Fruit fly (Drosophila melanogaster) whole organism, embryonic: Measurements from ENCODE around the gene CG10477.

Experiments used
- B-H2 ChIP-seq: fragments of 200-800 bp; sonication (Bioruptor generic); optimal IDR thresholded peaks from 2 replicates; lab custom pipeline; 2018; ENCODE audit warnings: missing biosample characterization, mild to moderate bottlenecking, missing genetic modification characterization
- CG12155 ChIP-seq: fragments of 200-800 bp; sonication (Bioruptor generic); optimal IDR thresholded peaks from 3 replicates; lab custom pipeline; 2016; ENCODE audit warnings: missing biosample characterization, missing genetic modification characterization
- CG13123 ChIP-seq: fragments of 200-800 bp; sonication (Bioruptor generic); optimal IDR thresholded peaks from 2 replicates; lab custom pipeline; 2016; ENCODE audit warnings: missing biosample characterization, missing genetic modification characterization
- CG14050 ChIP-seq: fragments of 200-800 bp; sonication (Bioruptor generic); IDR thresholded peaks from 3 replicates; pipeline ENCODE4 v1.3.6; 2022; ENCODE audit warnings: missing biosample characterization, missing genetic modification characterization
- CG15073 ChIP-seq: fragments of 200-800 bp; sonication (Bioruptor generic); optimal IDR thresholded peaks from 2 replicates; lab custom pipeline; 2016; ENCODE audit warnings: missing biosample characterization, missing genetic modification characterization
- CG1647 ChIP-seq: fragments of 200-800 bp; sonication (Bioruptor generic); optimal IDR thresholded peaks from 3 replicates; lab custom pipeline; 2016; ENCODE audit warnings: missing biosample characterization, missing genetic modification characterization
- CG17612 ChIP-seq: fragments of 200-800 bp; sonication (Bioruptor generic); IDR thresholded peaks from 2 replicates; pipeline ENCODE4 v1.3.6; 2022; ENCODE audit warnings: missing biosample characterization, missing genetic modification characterization
- CG1792 ChIP-seq: fragments of 200-800 bp; sonication (Bioruptor generic); optimal IDR thresholded peaks from 2 replicates; lab custom pipeline; 2016; ENCODE audit warnings: missing biosample characterization, missing genetic modification characterization
- CG3281 ChIP-seq: fragments of 200-800 bp; sonication (Bioruptor generic); optimal IDR thresholded peaks from 3 replicates; lab custom pipeline; 2017; ENCODE audit warnings: missing biosample characterization, mild to moderate bottlenecking, missing genetic modification characterization
- CG34376 ChIP-seq: fragments of 200-800 bp; sonication (Bioruptor generic); optimal IDR thresholded peaks from 2 replicates; lab custom pipeline; 2018; ENCODE audit warnings: missing biosample characterization, mild to moderate bottlenecking, missing genetic modification characterization
- CG3847 ChIP-seq: fragments of 200-800 bp; sonication (Bioruptor generic); IDR thresholded peaks from 2 replicates; pipeline ENCODE4 v1.3.6; 2022; ENCODE audit warnings: missing biosample characterization, missing genetic modification characterization
- CG4730 ChIP-seq: fragments of 200-800 bp; sonication (Bioruptor generic); IDR thresholded peaks from 2 replicates; pipeline ENCODE4 v1.3.6; 2022; ENCODE audit warnings: missing biosample characterization, missing genetic modification characterization
- CG5953 ChIP-seq: fragments of 200-800 bp; sonication (Bioruptor generic); IDR thresholded peaks from 2 replicates; pipeline ENCODE4 v1.3.6; 2022; ENCODE audit warnings: missing biosample characterization, missing genetic modification characterization
- CG6791 ChIP-seq: fragments of 200-800 bp; sonication (Bioruptor generic); IDR thresholded peaks from 3 replicates; pipeline ENCODE4 v1.3.6; 2022; ENCODE audit warnings: missing biosample characterization, missing genetic modification characterization; ENCODE audit not compliant: partially characterized antibody
- CG9876 ChIP-seq: fragments of 200-800 bp; sonication (Bioruptor generic); optimal IDR thresholded peaks from 2 replicates; lab custom pipeline; 2016; ENCODE audit warnings: missing biosample characterization, missing genetic modification characterization
- E2f2 ChIP-seq: fragments of 200-800 bp; sonication (Bioruptor generic); IDR thresholded peaks from 2 replicates; pipeline ENCODE4 v1.3.6; 2022; ENCODE audit warnings: missing biosample characterization, missing genetic modification characterization
- Hsf ChIP-seq: fragments of 200-800 bp; sonication (Bioruptor generic); optimal IDR thresholded peaks from 3 replicates; lab custom pipeline; 2016; ENCODE audit warnings: missing biosample characterization, missing genetic modification characterization
- Kr ChIP-seq: fragments of 200-800 bp; sonication (Bioruptor generic); optimal IDR thresholded peaks from 2 replicates; lab custom pipeline; 2017; ENCODE audit warnings: missing biosample characterization, mild to moderate bottlenecking, missing genetic modification characterization
- Lhr ChIP-seq: fragments of 200-800 bp; sonication (Bioruptor generic); optimal IDR thresholded peaks from 3 replicates; lab custom pipeline; 2017; ENCODE audit warnings: mild to moderate bottlenecking, missing biosample characterization, missing genetic modification reagents, missing genetic modification characterization
- Lim3 ChIP-seq: fragments of 200-800 bp; sonication (Bioruptor generic); IDR thresholded peaks from 2 replicates; pipeline ENCODE4 v1.3.6; 2022; ENCODE audit warnings: missing biosample characterization, missing genetic modification characterization
- MTF-1 ChIP-seq: fragments of 200-800 bp; sonication (Bioruptor generic); optimal IDR thresholded peaks from 2 replicates; lab custom pipeline; 2018; ENCODE audit warnings: missing biosample characterization, mild to moderate bottlenecking, missing genetic modification characterization, borderline replicate concordance
- Mrtf ChIP-seq: fragments of 200-800 bp; sonication (Bioruptor generic); IDR thresholded peaks from 3 replicates; pipeline ENCODE4 v1.3.6; 2022; ENCODE audit warnings: missing biosample characterization, missing genetic modification characterization
- Oaz ChIP-seq: fragments of 200-800 bp; sonication (Bioruptor generic); IDR thresholded peaks from 2 replicates; pipeline ENCODE4 v1.3.6; 2022; ENCODE audit warnings: missing biosample characterization, missing genetic modification characterization
- Pdp1 ChIP-seq, 2 experiments: fragments of 200-800 bp; sonication (Bioruptor generic); optimal IDR thresholded peaks; 3 replicates each; lab custom pipeline; 2016; ENCODE audit warnings: missing biosample characterization in 2 of 2, missing genetic modification characterization in 2 of 2, mild to moderate bottlenecking in 1 of 2, moderate library complexity in 1 of 2
- Sox100B ChIP-seq: fragments of 200-800 bp; sonication (Bioruptor generic); optimal IDR thresholded peaks from 3 replicates; lab custom pipeline; 2018; ENCODE audit warnings: missing biosample characterization, mild to moderate bottlenecking, missing genetic modification characterization
- Xbp1 ChIP-seq: fragments of 200-800 bp; sonication (Bioruptor generic); optimal IDR thresholded peaks from 3 replicates; lab custom pipeline; 2016; ENCODE audit warnings: missing biosample characterization, mild to moderate bottlenecking, missing genetic modification characterization
- btn ChIP-seq: fragments of 200-800 bp; sonication (Bioruptor generic); optimal IDR thresholded peaks from 2 replicates; lab custom pipeline; 2016; ENCODE audit warnings: missing biosample characterization, missing genetic modification characterization
- cad ChIP-seq: fragments of >200 bp; optimal IDR thresholded peaks from 2 replicates; lab custom pipeline; 2017; ENCODE audit warnings: missing biosample characterization, missing genetic modification characterization
- cato ChIP-seq: fragments of 200-800 bp; sonication (Bioruptor generic); optimal IDR thresholded peaks from 2 replicates; lab custom pipeline; 2016; ENCODE audit warnings: missing biosample characterization, missing genetic modification characterization, borderline replicate concordance
- chm ChIP-seq: fragments of 200-800 bp; sonication (Bioruptor generic); IDR thresholded peaks from 2 replicates; pipeline ENCODE4 v1.3.6; 2022; ENCODE audit warnings: missing biosample characterization, missing genetic modification characterization
- disco-r ChIP-seq: fragments of 200-800 bp; sonication (Bioruptor generic); optimal IDR thresholded peaks from 2 replicates; lab custom pipeline; 2016; ENCODE audit warnings: missing biosample characterization, missing genetic modification characterization
- dm ChIP-seq: fragments of 200-800 bp; sonication (Bioruptor generic); optimal IDR thresholded peaks from 3 replicates; lab custom pipeline; 2016; ENCODE audit warnings: missing biosample characterization, missing genetic modification characterization
- exex ChIP-seq: fragments of 200-800 bp; sonication (Bioruptor generic); optimal IDR thresholded peaks from 4 replicates; lab custom pipeline; 2018; ENCODE audit warnings: missing biosample characterization, mild to moderate bottlenecking, missing genetic modification characterization, moderate library complexity
- fd96Cb ChIP-seq: fragments of 200-800 bp; sonication (Bioruptor generic); optimal IDR thresholded peaks from 2 replicates; lab custom pipeline; 2018; ENCODE audit warnings: missing biosample characterization, mild to moderate bottlenecking, missing genetic modification characterization, moderate library complexity
- gfzf ChIP-seq: fragments of 200-800 bp; sonication (Bioruptor generic); optimal IDR thresholded peaks from 2 replicates; lab custom pipeline; 2016; ENCODE audit warnings: missing biosample characterization, mild to moderate bottlenecking, missing genetic modification characterization, moderate library complexity
- gt ChIP-seq: fragments of 200-800 bp; sonication (Bioruptor generic); IDR thresholded peaks from 2 replicates; pipeline ENCODE4 v1.3.6; 2022; ENCODE audit warnings: missing biosample characterization, missing genetic modification characterization
- inv ChIP-seq: fragments of 200-800 bp; sonication (Bioruptor generic); IDR thresholded peaks from 2 replicates; pipeline ENCODE4 v1.3.6; 2022; ENCODE audit warnings: missing biosample characterization, missing genetic modification characterization; ENCODE audit not compliant: partially characterized antibody
- knrl ChIP-seq: fragments of 200-800 bp; sonication (Bioruptor generic); IDR thresholded peaks from 3 replicates; pipeline ENCODE4 v1.3.6; 2022; ENCODE audit warnings: missing biosample characterization, missing genetic modification characterization; ENCODE audit not compliant: partially characterized antibody
- nerfin-1 ChIP-seq: fragments of 200-800 bp; sonication (Bioruptor generic); optimal IDR thresholded peaks from 3 replicates; lab custom pipeline; 2019; ENCODE audit warnings: missing biosample characterization, mild to moderate bottlenecking, missing genetic modification characterization, moderate library complexity
- oc ChIP-seq: fragments of 200-800 bp; sonication (Bioruptor generic); optimal IDR thresholded peaks from 2 replicates; lab custom pipeline; 2018; ENCODE audit warnings: missing biosample characterization, mild to moderate bottlenecking, missing genetic modification characterization, moderate library complexity
- onecut ChIP-seq: fragments of 200-800 bp; sonication (Bioruptor generic); IDR thresholded peaks from 2 replicates; pipeline ENCODE4 v1.3.6; 2022; ENCODE audit warnings: missing biosample characterization, missing genetic modification characterization
- otp ChIP-seq: fragments of 200-800 bp; sonication (Bioruptor generic); IDR thresholded peaks from 3 replicates; pipeline ENCODE4, ENCODE4 v1.3.6; 2022; ENCODE audit warnings: missing biosample characterization, missing genetic modification characterization
- p53 ChIP-seq: fragments of 200-800 bp; sonication (Bioruptor generic); optimal IDR thresholded peaks from 2 replicates; lab custom pipeline; 2016; ENCODE audit warnings: missing biosample characterization, missing genetic modification characterization
- trh ChIP-seq: fragments of 200-800 bp; sonication (Bioruptor generic); optimal IDR thresholded peaks from 2 replicates; lab custom pipeline; 2016; ENCODE audit warnings: missing biosample characterization, missing genetic modification characterization
- tx ChIP-seq: fragments of 200-800 bp; sonication (Bioruptor generic); optimal IDR thresholded peaks from 2 replicates; lab custom pipeline; 2016; ENCODE audit warnings: missing biosample characterization, missing genetic modification characterization
- vnd ChIP-seq: fragments of 200-800 bp; sonication (Bioruptor generic); IDR thresholded peaks from 3 replicates; pipeline ENCODE4 v1.3.6; 2022; ENCODE audit warnings: missing biosample characterization, missing genetic modification characterization; ENCODE audit not compliant: partially characterized antibody
- wek ChIP-seq: fragments of 200-800 bp; sonication (Bioruptor generic); optimal IDR thresholded peaks from 3 replicates; lab custom pipeline; 2018; ENCODE audit warnings: missing biosample characterization, mild to moderate bottlenecking, missing genetic modification characterization, moderate library complexity
- zen2 ChIP-seq: fragments of 200-800 bp; sonication (Bioruptor generic); IDR thresholded peaks from 3 replicates; pipeline ENCODE4 v1.3.6; 2022; ENCODE audit warnings: missing biosample characterization, missing genetic modification characterization; ENCODE audit not compliant: partially characterized antibody
- zf30C ChIP-seq: fragments of 200-800 bp; sonication (Bioruptor generic); optimal IDR thresholded peaks from 3 replicates; lab custom pipeline; 2018; ENCODE audit warnings: missing biosample characterization, mild to moderate bottlenecking, missing genetic modification characterization

CG10477 gene

DNA sequence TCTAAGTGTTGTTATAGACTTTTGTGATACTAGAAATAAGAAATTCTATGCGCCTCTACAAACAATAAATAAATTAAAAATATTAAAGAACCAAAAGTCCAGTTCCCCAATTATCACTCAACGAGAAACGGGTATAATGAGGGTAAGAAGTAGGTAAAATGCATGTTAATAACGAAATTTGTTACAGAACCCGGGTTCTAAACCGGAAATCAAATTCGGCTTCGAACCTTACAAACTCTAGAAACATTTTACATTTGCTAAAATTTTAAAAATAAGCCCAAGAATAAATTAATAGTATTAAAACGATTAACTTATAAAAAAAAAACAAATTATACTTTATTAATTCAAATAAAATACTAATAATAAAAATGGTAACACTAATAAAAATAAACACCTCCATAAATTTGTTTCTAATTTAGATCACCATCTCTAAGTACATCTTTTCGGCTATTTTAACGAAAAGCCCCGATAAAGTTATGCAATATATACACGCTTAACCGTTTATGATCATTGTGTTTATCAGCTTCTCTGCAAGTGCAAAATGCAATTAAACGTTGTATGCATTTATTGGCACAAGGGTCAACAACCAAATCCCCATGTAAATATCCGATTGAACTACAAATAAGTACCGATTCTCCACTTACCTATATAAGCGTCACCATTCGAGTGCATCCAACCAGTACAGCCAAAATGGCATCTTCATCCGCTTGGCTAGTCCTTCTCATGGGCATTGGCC, 37.2 kb upstream of the CG10477 start, which contains the start of gene CG6602 (continued):
- peak; percentile 83 for TF ChIP-seq CG3281 (GFP tag; lab: Kevin White, UChicago)
- no peak for TF ChIP-seq vnd (GFP tag; lab: Robert Waterston, UW)
- TF ChIP-seq E2f2 (GFP tag; lab: Robert Waterston, UW): peak; percentile 47
- no peak for TF ChIP-seq zen2 (GFP tag; lab: Robert Waterston, UW)
- peak; percentile 42 for TF ChIP-seq exex
- peak; percentile 72 for TF ChIP-seq Xbp1 (GFP tag; lab: Kevin White, UChicago)
- TF ChIP-seq CG3847 (GFP tag; lab: Robert Waterston, UW): peak; percentile 72
- peak; percentile 38; the same call in 1 of the 2 replicates for TF ChIP-seq Oaz (GFP tag; lab: Robert Waterston, UW)
- no peak for TF ChIP-seq inv
- peak; percentile 24 for TF ChIP-seq CG1647
- TF ChIP-seq Lim3 (GFP tag; lab: Robert Waterston, UW): no peak
- peak; percentile 60 for TF ChIP-seq Hsf (GFP tag; lab: Kevin White, UChicago)
- peak; percentile 78 for TF ChIP-seq CG9876 (GFP tag; lab: Kevin White, UChicago)
- TF ChIP-seq p53: peak; percentile 34
- TF ChIP-seq gfzf: no peak
- TF ChIP-seq zf30C (GFP tag; lab: Kevin White, UChicago): no peak
- TF ChIP-seq CG13123 (GFP tag; lab: Kevin White, UChicago): peak; percentile 12
- TF ChIP-seq cad (GFP tag; lab: Kevin White, UChicago): no peak
- no peak for TF ChIP-seq CG5953 (GFP tag; lab: Robert Waterston, UW)
- TF ChIP-seq CG17612: peak; percentile 7; the same call in 1 of the 2 replicates
- peak; percentile 41 for TF ChIP-seq Lhr (GFP tag; lab: Kevin White, UChicago)
- peak; percentile 30 for TF ChIP-seq trh (GFP tag; lab: Kevin White, UChicago)
- TF ChIP-seq CG1792: peak; percentile 39
- TF ChIP-seq gt: peak; percentile 67
- TF ChIP-seq CG34376 (GFP tag; lab: Kevin White, UChicago): peak; percentile 59
- TF ChIP-seq CG15073: no peak
- TF ChIP-seq B-H2 (GFP tag; lab: Kevin White, UChicago): peak; percentile 68
- peak; percentile 29 for TF ChIP-seq CG12155 (GFP tag; lab: Kevin White, UChicago)
- TF ChIP-seq CG4730 (GFP tag; lab: Robert Waterston, UW): peak; percentile 45
- no peak for TF ChIP-seq Kr
- no peak for TF ChIP-seq tx (GFP tag; lab: Kevin White, UChicago)
- peak; percentile 6 for TF ChIP-seq wek
- TF ChIP-seq CG6791: no peak
- peak; percentile 66 for TF ChIP-seq onecut (GFP tag; lab: Robert Waterston, UW)
- peak; percentile 86 for TF ChIP-seq MTF-1 (GFP tag; lab: Kevin White, UChicago)
- TF ChIP-seq chm (GFP tag; lab: Robert Waterston, UW): peak; percentile 76
- TF ChIP-seq CG14050 (GFP tag; lab: Robert Waterston, UW): peak; percentile 66
- TF ChIP-seq btn: no peak
- TF ChIP-seq dm (GFP tag; lab: Kevin White, UChicago): peak; percentile 18
- peak; percentile 30 for TF ChIP-seq cato (GFP tag; lab: Kevin White, UChicago)
- TF ChIP-seq Sox100B (GFP tag; lab: Kevin White, UChicago): peak; percentile 75
- no peak for TF ChIP-seq oc (tag; lab: Kevin White, UChicago)
- peak; percentile 72; the same call in 2 of the 3 replicates for TF ChIP-seq Mrtf
- TF ChIP-seq nerfin-1 (tag; lab: Kevin White, UChicago): no peak
- TF ChIP-seq disco-r (GFP tag; lab: Kevin White, UChicago): peak; percentile 40
- TF ChIP-seq Pdp1 (GFP tag; optimal IDR thresholded peaks at IDR 0.05; lab: Kevin White, UChicago): peak; percentile 33 to 41
- peak; percentile 57 for TF ChIP-seq fd96Cb (tag; lab: Kevin White, UChicago)
- TF ChIP-seq otp (GFP tag; lab: Robert Waterston, UW): peak; percentile 76
- TF ChIP-seq knrl: no peak
